Fruit fly (Drosophila melanogaster) whole organism, embryonic: ENCODE data around the gene Ced-12.

Experiments used
- Abd-B ChIP-seq: fragments of 200-800 bp; sonication (Bioruptor generic); optimal IDR thresholded peaks from 2 replicates; lab custom pipeline; 2018; ENCODE audit warnings: missing biosample characterization, mild to moderate bottlenecking, missing genetic modification characterization, moderate library complexity
- Adf1 ChIP-seq: fragments of 200-800 bp; sonication (Bioruptor generic); IDR thresholded peaks from 2 replicates; pipeline ENCODE4 v1.3.6; 2022; ENCODE audit warnings: missing biosample characterization, missing genetic modification characterization
- Aef1 ChIP-seq: fragments of 200-800 bp; sonication (Bioruptor generic); IDR thresholded peaks from 3 replicates; pipeline ENCODE4 v1.3.6; 2022; ENCODE audit warnings: missing biosample characterization, missing genetic modification characterization
- Awh ChIP-seq: fragments of 200-800 bp; sonication (Bioruptor generic); IDR thresholded peaks from 2 replicates; pipeline ENCODE4, ENCODE4 v1.3.6; 2022; ENCODE audit warnings: missing biosample characterization, missing genetic modification characterization
- CG10147 ChIP-seq: fragments of 200-800 bp; sonication (Bioruptor generic); optimal IDR thresholded peaks from 2 replicates; lab custom pipeline; 2019; ENCODE audit warnings: missing biosample characterization, mild to moderate bottlenecking, missing genetic modification characterization, moderate library complexity
- CG11247 ChIP-seq: fragments of 200-800 bp; sonication (Bioruptor generic); IDR thresholded peaks from 2 replicates; pipeline ENCODE4 v1.3.6; 2022; ENCODE audit warnings: missing biosample characterization, missing genetic modification characterization
- CG11695 ChIP-seq: fragments of 200-800 bp; sonication (Bioruptor generic); IDR thresholded peaks from 3 replicates; pipeline ENCODE4 v1.3.6; 2022; ENCODE audit warnings: missing biosample characterization, missing genetic modification characterization
- CG12769 ChIP-seq: fragments of 200-800 bp; sonication (Bioruptor generic); optimal IDR thresholded peaks from 2 replicates; lab custom pipeline; 2019; ENCODE audit warnings: missing biosample characterization, mild to moderate bottlenecking, missing genetic modification characterization, moderate library complexity
- CG13287 ChIP-seq: fragments of 200-800 bp; sonication (Bioruptor generic); IDR thresholded peaks from 2 replicates; pipeline ENCODE4 v1.3.6; 2022; ENCODE audit warnings: missing biosample characterization, missing genetic modification characterization; ENCODE audit not compliant: partially characterized antibody
- CG17612 ChIP-seq: fragments of 200-800 bp; sonication (Bioruptor generic); IDR thresholded peaks from 2 replicates; pipeline ENCODE4 v1.3.6; 2022; ENCODE audit warnings: missing biosample characterization, missing genetic modification characterization
- CG1832 ChIP-seq: fragments of 200-800 bp; sonication (Bioruptor generic); optimal IDR thresholded peaks from 2 replicates; lab custom pipeline; 2017; ENCODE audit warnings: missing biosample characterization, mild to moderate bottlenecking, missing genetic modification characterization, inconsistent platforms
- CG31388 ChIP-seq: fragments of 200-800 bp; sonication (Bioruptor generic); optimal IDR thresholded peaks from 2 replicates; lab custom pipeline; 2016; ENCODE audit warnings: missing biosample characterization, missing genetic modification characterization
- CG3847 ChIP-seq: fragments of 200-800 bp; sonication (Bioruptor generic); IDR thresholded peaks from 2 replicates; pipeline ENCODE4 v1.3.6; 2022; ENCODE audit warnings: missing biosample characterization, missing genetic modification characterization
- CG3995 ChIP-seq: fragments of 200-800 bp; sonication (Bioruptor generic); optimal IDR thresholded peaks from 3 replicates; lab custom pipeline; 2016; ENCODE audit warnings: missing biosample characterization, missing genetic modification characterization
- CG6689 ChIP-seq: fragments of 200-800 bp; sonication (Bioruptor generic); IDR thresholded peaks from 2 replicates; pipeline ENCODE4 v1.3.6; 2022; ENCODE audit warnings: missing biosample characterization, missing genetic modification characterization
- CG6765 ChIP-seq: fragments of 200-800 bp; sonication (Bioruptor generic); optimal IDR thresholded peaks from 3 replicates; lab custom pipeline; 2017; ENCODE audit warnings: missing biosample characterization, mild to moderate bottlenecking, missing genetic modification characterization
- CTCF ChIP-seq: fragments of 200-800 bp; sonication (Bioruptor generic); optimal IDR thresholded peaks from 2 replicates; lab custom pipeline; 2017; ENCODE audit warnings: missing biosample characterization, mild to moderate bottlenecking, missing genetic modification characterization, moderate library complexity
- Chrac-16 ChIP-seq: fragments of 200-800 bp; sonication (Bioruptor generic); optimal IDR thresholded peaks from 3 replicates; lab custom pipeline; 2016; ENCODE audit warnings: missing biosample characterization, missing genetic modification characterization
- Deaf1 ChIP-seq: fragments of 200-800 bp; optimal IDR thresholded peaks from 3 replicates; lab custom pipeline; 2019; ENCODE audit warnings: missing biosample characterization, mild to moderate bottlenecking, missing genetic modification characterization, moderate library complexity
- Dp ChIP-seq: fragments of 200-800 bp; sonication (Bioruptor generic); optimal IDR thresholded peaks from 2 replicates; lab custom pipeline; 2018; ENCODE audit warnings: missing biosample characterization, mild to moderate bottlenecking, missing genetic modification characterization, moderate library complexity
- Dref ChIP-seq: fragments of 200-800 bp; sonication (Bioruptor generic); IDR thresholded peaks from 2 replicates; pipeline ENCODE4 v1.3.6; 2022; ENCODE audit warnings: missing biosample characterization, missing genetic modification characterization
- Ets97D ChIP-seq: fragments of 200-800 bp; sonication (Bioruptor generic); optimal IDR thresholded peaks from 3 replicates; lab custom pipeline; 2016; ENCODE audit warnings: missing biosample characterization, missing genetic modification characterization
- Fer1 ChIP-seq: fragments of 200-800 bp; sonication (Bioruptor generic); optimal IDR thresholded peaks from 2 replicates; lab custom pipeline; 2017; ENCODE audit warnings: missing biosample characterization, mild to moderate bottlenecking, missing genetic modification characterization
- HLH4C ChIP-seq: fragments of 200-800 bp; sonication (Bioruptor generic); IDR thresholded peaks from 3 replicates; pipeline ENCODE4 v1.3.6; 2022; ENCODE audit warnings: missing biosample characterization, missing genetic modification characterization; ENCODE audit not compliant: partially characterized antibody
- HLHmδ ChIP-seq: fragments of 200-800 bp; sonication (Bioruptor generic); optimal IDR thresholded peaks from 2 replicates; lab custom pipeline; 2018; ENCODE audit warnings: missing biosample characterization, mild to moderate bottlenecking, missing genetic modification characterization, moderate library complexity
- Hey ChIP-seq: fragments of 200-800 bp; sonication (Bioruptor generic); optimal IDR thresholded peaks from 3 replicates; lab custom pipeline; 2018; ENCODE audit warnings: missing biosample characterization, mild to moderate bottlenecking, missing genetic modification characterization
- NFAT ChIP-seq: fragments of 200-800 bp; sonication (Bioruptor generic); IDR thresholded peaks from 2 replicates; pipeline ENCODE4 v1.3.6; 2022; ENCODE audit warnings: missing biosample characterization, missing genetic modification characterization
- NfI ChIP-seq: fragments of 200-800 bp; sonication (Bioruptor generic); optimal IDR thresholded peaks from 3 replicates; lab custom pipeline; 2018; ENCODE audit warnings: missing biosample characterization, mild to moderate bottlenecking, missing genetic modification characterization, moderate library complexity
- Ravus ChIP-seq: fragments of 200-800 bp; sonication (Bioruptor generic); IDR thresholded peaks from 2 replicates; pipeline ENCODE4 v1.3.6; 2022; ENCODE audit warnings: missing biosample characterization, missing genetic modification characterization
- Sox102F ChIP-seq: fragments of 200-800 bp; sonication (Bioruptor generic); optimal IDR thresholded peaks from 2 replicates; lab custom pipeline; 2018; ENCODE audit warnings: missing biosample characterization, mild to moderate bottlenecking, missing genetic modification characterization, moderate library complexity
- bsh ChIP-seq, 2 experiments: fragments of 200-800 bp; sonication (Bioruptor generic); optimal IDR thresholded peaks; 2 replicates each; lab custom pipeline; 2017 to 2018; ENCODE audit warnings: mild to moderate bottlenecking in 2 of 2, missing biosample characterization in 2 of 2, missing genetic modification characterization in 2 of 2, moderate library complexity in 1 of 2
- crc ChIP-seq: fragments of 200-800 bp; sonication (Bioruptor generic); optimal IDR thresholded peaks from 2 replicates; lab custom pipeline; 2016; ENCODE audit warnings: missing biosample characterization, missing genetic modification characterization
- da ChIP-seq: fragments of 200-800 bp; sonication (Bioruptor generic); optimal IDR thresholded peaks from 2 replicates; lab custom pipeline; 2016; ENCODE audit warnings: missing biosample characterization, missing genetic modification characterization
- dati ChIP-seq: fragments of 200-800 bp; sonication (Bioruptor generic); IDR thresholded peaks from 2 replicates; pipeline ENCODE4 v1.3.6; 2022; ENCODE audit warnings: missing biosample characterization, missing genetic modification characterization
- en ChIP-seq: fragments of 200-800 bp; sonication (Bioruptor generic); optimal IDR thresholded peaks from 2 replicates; lab custom pipeline; 2016; ENCODE audit warnings: missing biosample characterization, missing genetic modification characterization
- grn ChIP-seq: fragments of 200-800 bp; sonication (Bioruptor generic); optimal IDR thresholded peaks from 3 replicates; lab custom pipeline; 2017; ENCODE audit warnings: missing biosample characterization, missing genetic modification characterization
- her ChIP-seq: fragments of 200-800 bp; sonication (Bioruptor generic); optimal IDR thresholded peaks from 2 replicates; lab custom pipeline; 2016; ENCODE audit warnings: missing biosample characterization, missing genetic modification characterization
- jigr1 ChIP-seq: fragments of 200-800 bp; sonication (Bioruptor generic); IDR thresholded peaks from 3 replicates; pipeline ENCODE4 v1.3.6; 2022; ENCODE audit warnings: missing biosample characterization, missing genetic modification characterization
- lov ChIP-seq, 2 experiments: fragments of 200-800 bp in 1 of 2; fragments of >200 bp in 1 of 2; sonication (Bioruptor generic) in 1 of 2; IDR thresholded peaks in 1 of 2; optimal IDR thresholded peaks in 1 of 2; 2 replicates in 1 of 2; 3 replicates in 1 of 2; pipeline versions ENCODE4 v1.3.6 to Lab custom; 2017 to 2022; ENCODE audit warnings: missing biosample characterization in 1 of 2, missing genetic modification characterization in 1 of 2
- nerfin-2 ChIP-seq: fragments of 200-800 bp; sonication (Bioruptor generic); IDR thresholded peaks from 2 replicates; pipeline ENCODE4 v1.3.6; 2022; ENCODE audit warnings: missing biosample characterization, missing genetic modification characterization; ENCODE audit not compliant: partially characterized antibody
- otp ChIP-seq: fragments of 200-800 bp; sonication (Bioruptor generic); IDR thresholded peaks from 3 replicates; pipeline ENCODE4, ENCODE4 v1.3.6; 2022; ENCODE audit warnings: missing biosample characterization, missing genetic modification characterization
- salm ChIP-seq: fragments of 200-800 bp; sonication (Bioruptor generic); optimal IDR thresholded peaks from 2 replicates; lab custom pipeline; 2018; ENCODE audit warnings: missing biosample characterization, mild to moderate bottlenecking, missing genetic modification characterization
- seq ChIP-seq: fragments of 200-800 bp; sonication (Bioruptor generic); IDR thresholded peaks from 2 replicates; pipeline ENCODE4 v1.3.6; 2022; ENCODE audit warnings: missing biosample characterization, missing genetic modification characterization
- sna ChIP-seq: fragments of 200-800 bp; sonication (Bioruptor generic); IDR thresholded peaks from 2 replicates; pipeline ENCODE4 v1.3.6; 2022; ENCODE audit warnings: missing biosample characterization, missing genetic modification characterization; ENCODE audit not compliant: partially characterized antibody
- tll ChIP-seq, 2 experiments: fragments of 200-800 bp in 1 of 2; fragments of >200 bp in 1 of 2; sonication (Bioruptor generic) in 1 of 2; optimal IDR thresholded peaks; 2 replicates each; lab custom pipeline; 2017 to 2019; ENCODE audit warnings: missing biosample characterization in 2 of 2, missing genetic modification characterization in 2 of 2, mild to moderate bottlenecking in 1 of 2, moderate library complexity in 1 of 2
- tna ChIP-seq: fragments of 200-800 bp; sonication (Bioruptor generic); IDR thresholded peaks from 2 replicates; pipeline ENCODE4 v1.3.6; 2022; ENCODE audit warnings: missing biosample characterization, missing genetic modification characterization; ENCODE audit not compliant: partially characterized antibody
- unc-4 ChIP-seq: fragments of 200-800 bp; sonication (Bioruptor generic); IDR thresholded peaks from 2 replicates; pipeline ENCODE4 v1.3.6; 2022; ENCODE audit warnings: missing biosample characterization, missing genetic modification characterization; ENCODE audit not compliant: partially characterized antibody
- unpg ChIP-seq: fragments of 200-800 bp; sonication (Bioruptor generic); optimal IDR thresholded peaks from 3 replicates; lab custom pipeline; 2018; ENCODE audit warnings: missing biosample characterization, mild to moderate bottlenecking, missing genetic modification characterization, moderate library complexity
- vvl ChIP-seq: fragments of 200-800 bp; sonication (Bioruptor generic); IDR thresholded peaks from 2 replicates; pipeline ENCODE4 v1.3.6; 2022; ENCODE audit warnings: missing biosample characterization, missing genetic modification characterization
- zen2 ChIP-seq: fragments of 200-800 bp; sonication (Bioruptor generic); IDR thresholded peaks from 3 replicates; pipeline ENCODE4 v1.3.6; 2022; ENCODE audit warnings: missing biosample characterization, missing genetic modification characterization; ENCODE audit not compliant: partially characterized antibody
- zfh2 ChIP-seq: fragments of 200-800 bp; sonication (Bioruptor generic); optimal IDR thresholded peaks from 2 replicates; lab custom pipeline; 2016; ENCODE audit warnings: missing biosample characterization, missing genetic modification characterization

Ced-12 gene

DNA sequence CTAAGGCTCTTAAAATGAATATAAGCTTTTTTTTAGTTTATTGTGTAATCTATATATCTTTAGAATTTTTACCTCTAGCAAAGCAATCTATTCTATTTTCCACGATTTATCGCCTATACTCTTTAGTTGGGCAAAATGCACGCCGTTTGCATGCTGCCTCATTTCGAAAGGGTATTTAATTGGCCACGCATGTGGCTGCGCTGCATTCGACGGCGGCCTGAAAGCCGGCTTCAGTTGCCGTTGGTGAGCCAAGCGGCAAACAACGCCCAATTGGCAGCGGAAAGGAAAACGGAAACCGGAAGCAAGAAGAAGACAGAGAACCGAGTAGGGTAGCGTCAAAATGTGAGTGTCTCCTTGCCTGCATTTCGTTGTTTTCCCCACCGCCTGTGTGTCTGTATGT is 21.8 kb upstream of the Ced-12 start, which contains the start of gene CG14947 (continued):
- no peak for TF ChIP-seq nerfin-2 (GFP tag; lab: Robert Waterston, UW)
- no peak for TF ChIP-seq Deaf1 (tag; lab: Kevin White, UChicago)
- TF ChIP-seq tna (GFP tag; lab: Robert Waterston, UW): no peak
- TF ChIP-seq Awh (GFP tag; lab: Robert Waterston, UW): 0 out of 2 replicates have a peak, but pooled peaks have one; percentile 28
- TF ChIP-seq CG12769 (tag; lab: Kevin White, UChicago): no peak
- TF ChIP-seq bsh (GFP tag; optimal IDR thresholded peaks at IDR 0.05; lab: Kevin White, UChicago): peak in 1 of 2 experiments; percentile 20
- TF ChIP-seq CG3847 (GFP tag; lab: Robert Waterston, UW): no peak
- no peak for TF ChIP-seq CG11247 (GFP tag; lab: Robert Waterston, UW)
- TF ChIP-seq CG17612 (GFP tag; lab: Robert Waterston, UW): no peak
- no peak for TF ChIP-seq CG10147 (GFP tag; lab: Kevin White, UChicago)
- no peak for TF ChIP-seq Adf1 (GFP tag; lab: Robert Waterston, UW)
- peak; percentile 59 for TF ChIP-seq HLHmδ (GFP tag; lab: Kevin White, UChicago)
- no peak for TF ChIP-seq Dref (GFP tag; lab: Robert Waterston, UW)
- no peak for TF ChIP-seq unpg (GFP tag; lab: Kevin White, UChicago)
- TF ChIP-seq vvl (GFP tag; lab: Robert Waterston, UW): no peak
- no peak for TF ChIP-seq crc
- TF ChIP-seq her (GFP tag; lab: Kevin White, UChicago): no peak
- TF ChIP-seq Dp (GFP tag; lab: Kevin White, UChicago): no peak
- TF ChIP-seq jigr1 (GFP tag; lab: Robert Waterston, UW): no peak
- no peak for TF ChIP-seq CG6765 (GFP tag; lab: Kevin White, UChicago)
- TF ChIP-seq CG3995 (GFP tag; lab: Kevin White, UChicago): no peak
- TF ChIP-seq CG11695: no peak
- 0 out of 2 replicates have a peak, but pooled peaks have one; percentile 13 for TF ChIP-seq NFAT
- TF ChIP-seq lov (optimal IDR thresholded peaks at IDR 0.05; lab: Kevin White, UChicago): no peak
- TF ChIP-seq lov (GFP tag; IDR thresholded peaks at IDR 0.05; lab: Robert Waterston, UW): 0 out of 3 replicates have a peak, but pooled peaks have one; percentile 63
- TF ChIP-seq seq: no peak
- no peak for TF ChIP-seq CG13287 (GFP tag; lab: Robert Waterston, UW)
- TF ChIP-seq NfI (GFP tag; lab: Kevin White, UChicago): no peak
- TF ChIP-seq otp (GFP tag; lab: Robert Waterston, UW): no peak
- no peak for TF ChIP-seq HLH4C (GFP tag; lab: Robert Waterston, UW)
- TF ChIP-seq salm (tag; lab: Kevin White, UChicago): no peak
- no peak for TF ChIP-seq tll (GFP tag; optimal IDR thresholded peaks at IDR 0.05; lab: Kevin White, UChicago)
- TF ChIP-seq sna: no peak
- no peak for TF ChIP-seq dati (GFP tag; lab: Robert Waterston, UW)
- no peak for TF ChIP-seq da (GFP tag; lab: Kevin White, UChicago)
- no peak for TF ChIP-seq zen2
- no peak for TF ChIP-seq CG31388 (GFP tag; lab: Kevin White, UChicago)
- no peak for TF ChIP-seq CG1832
- no peak for TF ChIP-seq zfh2 (GFP tag; lab: Kevin White, UChicago)
- no peak for TF ChIP-seq grn (GFP tag; lab: Kevin White, UChicago)
- no peak for TF ChIP-seq en (GFP tag; lab: Kevin White, UChicago)
- TF ChIP-seq Ets97D: peak; percentile 76
- TF ChIP-seq Abd-B (GFP tag; lab: Kevin White, UChicago): no peak
- no peak for TF ChIP-seq Ravus (GFP tag; lab: Robert Waterston, UW)
- no peak for TF ChIP-seq CTCF (GFP tag; lab: Kevin White, UChicago)
- TF ChIP-seq Hey (tag; lab: Kevin White, UChicago): no peak
- no peak for TF ChIP-seq unc-4 (GFP tag; lab: Robert Waterston, UW)
- TF ChIP-seq CG6689 (GFP tag; lab: Robert Waterston, UW): 0 out of 2 replicates have a peak, but pooled peaks have one; percentile 27
- TF ChIP-seq Aef1 (GFP tag; lab: Robert Waterston, UW): no peak
- no peak for TF ChIP-seq Fer1 (GFP tag; lab: Kevin White, UChicago)
- TF ChIP-seq Chrac-16 (GFP tag; lab: Kevin White, UChicago): no peak
- TF ChIP-seq Sox102F: peak; percentile 20
